Fruit fly (Drosophila melanogaster): ENCODE data around the gene S1P.
A peak's percentile ranks its signal among the peaks of the same experiment; 100 is the strongest.

Gene S1P

DNA sequence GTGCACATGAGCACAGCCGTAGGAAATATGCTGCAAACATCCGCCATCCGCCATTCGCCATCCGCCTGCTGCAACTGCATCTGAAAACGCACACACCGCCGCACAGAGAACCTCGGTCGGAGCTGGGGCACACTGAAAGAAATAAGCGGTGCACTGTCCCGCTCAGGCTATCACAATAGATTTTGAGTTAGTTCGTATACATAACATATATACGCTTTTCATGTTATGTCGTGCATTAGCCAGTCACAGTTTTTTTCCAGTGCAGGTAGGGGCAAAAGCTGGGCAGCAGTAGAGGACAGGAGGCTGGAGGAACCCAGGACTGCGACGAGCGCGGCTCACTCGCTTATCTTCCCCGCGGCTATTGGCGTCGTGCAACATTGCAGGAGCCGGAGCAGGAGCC, 22.8 kb downstream of the S1P start (continued):
- TF ChIP-seq spab (GFP tag; optimal IDR thresholded peaks at IDR 0.05) (peak; percentile 47), fd85E (GFP tag; optimal IDR thresholded peaks at IDR 0.05) (no peak), CG11762 (GFP tag; optimal IDR thresholded peaks at IDR 0.05; ENCODE audit: insufficient read depth) (peak; percentile 16), CG11294 (GFP tag; IDR thresholded peaks at IDR 0.05) (no peak), CG9139 (GFP tag; optimal IDR thresholded peaks at IDR 0.05) (no peak), ss (GFP tag; optimal IDR thresholded peaks at IDR 0.05) (peak; percentile 32 to 35), CG10631 (GFP tag; optimal IDR thresholded peaks at IDR 0.05) (peak; percentile 55), Hr39 (GFP tag; optimal IDR thresholded peaks at IDR 0.05) (peak; percentile 66), CG16779 (tag; optimal IDR thresholded peaks at IDR 0.05) (peak; percentile 25), CG32006 (GFP tag; optimal IDR thresholded peaks at IDR 0.05) (no peak), CG6276 (GFP tag; optimal IDR thresholded peaks at IDR 0.05) (no peak), CG6854 (GFP tag; optimal IDR thresholded peaks at IDR 0.05) (peak; percentile 32), CG6808 (GFP tag; optimal IDR thresholded peaks at IDR 0.05) (peak; percentile 46), Eip93F (GFP tag; optimal IDR thresholded peaks at IDR 0.05) (no peak), esn (GFP tag; optimal IDR thresholded peaks at IDR 0.05) (peak; percentile 74), OdsH (GFP tag; optimal IDR thresholded peaks at IDR 0.05) (peak; percentile 48), Blimp-1 (GFP tag; optimal IDR thresholded peaks at IDR 0.05) (no peak), Hr38 (GFP tag; optimal IDR thresholded peaks at IDR 0.05) (no peak)

- TF ChIP-seq svp (GFP tag) (peak; percentile 54), achi (GFP tag; optimal IDR thresholded peaks at IDR 0.05) (no peak), ss (GFP tag; optimal IDR thresholded peaks at IDR 0.05) (peak in 1 of 2 experiments; percentile 53), fkh (GFP tag; optimal IDR thresholded peaks at IDR 0.05) (no peak)
These were observed 25.9 kb downstream of the S1P start for dm6 chr3L:21591247-21591646.

DNA sequence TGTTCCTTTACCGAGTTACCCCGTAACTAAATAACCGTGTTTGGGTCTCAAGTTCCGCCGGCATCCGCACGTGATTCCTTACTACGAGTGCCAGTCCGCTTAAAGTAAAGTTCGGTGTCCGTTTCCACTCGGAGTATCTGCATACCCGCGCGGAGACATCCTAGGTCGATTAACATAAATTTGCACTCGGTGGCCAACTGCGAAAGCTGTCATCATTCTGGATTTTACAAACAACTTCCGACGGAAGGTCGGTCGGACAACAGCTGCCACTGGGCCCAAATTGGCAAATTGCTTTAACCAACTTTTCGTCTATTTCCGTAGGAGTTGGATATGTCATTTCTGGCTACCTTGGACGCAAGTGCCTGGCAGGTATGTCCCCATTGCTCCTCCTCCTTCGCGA, 30.6 kb downstream of the S1P start, which contains the start of gene TfAP-2:
Gene TfAP-2, plus strand, starts transcription at position 301 of the 400 bp plus-strand sequence.
- TF ChIP-seq salr (GFP tag; optimal IDR thresholded peaks at IDR 0.05) (no peak), net (GFP tag; optimal IDR thresholded peaks at IDR 0.05) (no peak), CG9139 (GFP tag; optimal IDR thresholded peaks at IDR 0.05) (no peak), CG6792 (GFP tag; optimal IDR thresholded peaks at IDR 0.05) (no peak), CG1621 (tag; optimal IDR thresholded peaks at IDR 0.05) (no peak), Hr4 (GFP tag; optimal IDR thresholded peaks at IDR 0.05) (no peak), CG15336 (GFP tag; IDR thresholded peaks at IDR 0.05) (no peak), Ets21C (GFP tag; optimal IDR thresholded peaks at IDR 0.05) (no peak), CG34406 (GFP tag; optimal IDR thresholded peaks at IDR 0.05) (no peak), fd59A (GFP tag; optimal IDR thresholded peaks at IDR 0.05) (no peak), Hr38 (GFP tag; optimal IDR thresholded peaks at IDR 0.05) (no peak), CG8632 (GFP tag; optimal IDR thresholded peaks at IDR 0.05) (no peak), CG6163 (GFP tag; IDR thresholded peaks at IDR 0.05) (no peak), CG11762 (GFP tag; optimal IDR thresholded peaks at IDR 0.05; ENCODE audit: insufficient read depth) (no peak), Ets96B (tag; optimal IDR thresholded peaks at IDR 0.05) (no peak), lz (GFP tag; optimal IDR thresholded peaks at IDR 0.05) (no peak)

DNA sequence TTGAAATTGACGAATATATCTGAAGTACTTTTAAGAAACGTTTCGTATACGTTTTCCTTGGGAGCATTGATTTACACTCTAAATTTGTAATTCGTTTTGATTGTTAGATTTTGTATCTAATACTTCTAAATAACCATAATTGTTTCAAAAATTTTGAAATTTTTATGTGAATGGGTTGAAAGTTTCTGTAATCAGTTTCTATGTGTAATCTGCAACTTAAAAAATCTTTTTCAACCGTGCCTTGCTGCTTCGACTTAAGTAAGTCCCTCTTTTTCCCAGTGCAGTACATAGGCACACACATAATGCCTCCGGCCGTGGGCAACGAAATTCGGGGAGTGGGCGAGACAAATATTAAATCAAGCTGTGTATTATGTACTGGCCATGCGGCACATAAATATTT, 31.8 kb downstream of the S1P start:
- TF ChIP-seq CG8119 (GFP tag; IDR thresholded peaks at IDR 0.05): no peak
- no peak for TF ChIP-seq dsx (GFP tag; optimal IDR thresholded peaks at IDR 0.05; ENCODE audit: poor library complexity, severe bottlenecking)
- TF ChIP-seq Hr4 (GFP tag; optimal IDR thresholded peaks at IDR 0.05): no peak
- TF ChIP-seq CG10631 (GFP tag; optimal IDR thresholded peaks at IDR 0.05): no peak
- peak; percentile 28 for TF ChIP-seq Eip78C (GFP tag)
- no peak for TF ChIP-seq svp (GFP tag)
